Fruit fly (Drosophila melanogaster): ENCODE measurements around the gene CG33922.

dm6 chr2L:1365037-1365436 lies 21.1 kb upstream of the CG33922 start:
- TF ChIP-seq CG1620 (GFP tag; optimal IDR thresholded peaks at IDR 0.05) (no peak), Crg-1 (GFP tag; optimal IDR thresholded peaks at IDR 0.05) (no peak), Clk (GFP tag; optimal IDR thresholded peaks at IDR 0.05) (no peak), CG12768 (GFP tag; optimal IDR thresholded peaks at IDR 0.05) (no peak), kay (GFP tag; ENCODE audit: borderline replicate concordance) (no peak), tj (GFP tag; optimal IDR thresholded peaks at IDR 0.05) (no peak), toe (GFP tag; optimal IDR thresholded peaks at IDR 0.05) (no peak), ovo (GFP tag; optimal IDR thresholded peaks at IDR 0.05) (no peak), pad (GFP tag; optimal IDR thresholded peaks at IDR 0.05) (no peak), CG33017 (tag; optimal IDR thresholded peaks at IDR 0.05) (no peak), bab1 (GFP tag; optimal IDR thresholded peaks at IDR 0.05) (no peak), cnc (optimal IDR thresholded peaks at IDR 0.05) (no peak), Mnt (GFP tag; optimal IDR thresholded peaks at IDR 0.05) (no peak)

Measured in whole organism, adult.